Worm (Caenorhabditis elegans) whole organism, young adult: ENCODE measurements around the gene F53F4.12.

ENCODE experiments used
- B0035.1 ChIP-seq: sonication (generic microtip); optimal IDR thresholded peaks from 2 replicates; lab custom pipeline; 2016; ENCODE audit warnings: missing genetic modification characterization, mild to moderate bottlenecking, missing compliant biosample characterization, missing genotype, missing genetic modification reagents
- ZK185.1 ChIP-seq: sonication (generic microtip); optimal IDR thresholded peaks from 2 replicates; lab custom pipeline; 2016; ENCODE audit warnings: mild to moderate bottlenecking, missing genetic modification characterization, missing compliant biosample characterization; ENCODE audit not compliant: poor library complexity, severe bottlenecking
- ceh-79 ChIP-seq: sonication (generic microtip); optimal IDR thresholded peaks from 2 replicates; lab custom pipeline; 2017; ENCODE audit warnings: mild to moderate bottlenecking, missing genetic modification characterization, missing compliant biosample characterization
- ceh-91 ChIP-seq: fragments of 200-800 bp; sonication (Bioruptor generic); IDR thresholded peaks from 2 replicates; pipeline ENCODE4 v1.3.6; 2022; ENCODE audit warnings: missing genetic modification reagents, missing genetic modification characterization, missing compliant biosample characterization
- dpl-1 ChIP-seq: fragments of 150-350 bp; optimal IDR thresholded peaks from 2 replicates; lab custom pipeline; 2014; ENCODE audit warnings: missing biosample characterization, missing genetic modification reagents, missing genetic modification characterization
- ekl-4 ChIP-seq: fragments of 200-800 bp; sonication (Bioruptor generic); IDR thresholded peaks from 2 replicates; pipeline ENCODE4 v1.3.6; 2022; ENCODE audit warnings: missing genetic modification reagents, missing genetic modification characterization, missing compliant biosample characterization
- lin-40 ChIP-seq: sonication (generic microtip); optimal IDR thresholded peaks from 2 replicates; lab custom pipeline; 2016; ENCODE audit warnings: missing genetic modification characterization, mild to moderate bottlenecking, missing compliant biosample characterization, missing genotype, missing genetic modification reagents
- mel-28 ChIP-seq: sonication (generic microtip); optimal IDR thresholded peaks from 2 replicates; lab custom pipeline; 2016; ENCODE audit warnings: borderline replicate concordance, mild to moderate bottlenecking, missing genetic modification characterization, missing compliant biosample characterization
- nhr-120 ChIP-seq: fragments of 200-800 bp; sonication (Bioruptor generic); IDR thresholded peaks from 2 replicates; pipeline ENCODE4 v1.3.6; 2022; ENCODE audit warnings: missing genetic modification characterization, missing compliant biosample characterization
- pbrm-1 ChIP-seq: fragments of 200-800 bp; sonication (Bioruptor generic); IDR thresholded peaks from 2 replicates; pipeline ENCODE4 v1.3.6; 2022; ENCODE audit warnings: missing genetic modification reagents, missing genetic modification characterization, missing compliant biosample characterization
- repo-1 ChIP-seq: sonication (generic microtip); optimal IDR thresholded peaks from 2 replicates; lab custom pipeline; 2017; ENCODE audit warnings: mild to moderate bottlenecking, missing genetic modification characterization, missing compliant biosample characterization
- sdz-38 ChIP-seq: sonication (generic microtip); optimal IDR thresholded peaks from 2 replicates; lab custom pipeline; 2016; ENCODE audit warnings: missing genotype, missing genetic modification characterization, missing compliant biosample characterization
- zim-3 ChIP-seq: sonication (generic microtip); optimal IDR thresholded peaks from 2 replicates; lab custom pipeline; 2017; ENCODE audit warnings: mild to moderate bottlenecking, missing genetic modification characterization, moderate library complexity, missing compliant biosample characterization

Gene F53F4.12

DNA sequence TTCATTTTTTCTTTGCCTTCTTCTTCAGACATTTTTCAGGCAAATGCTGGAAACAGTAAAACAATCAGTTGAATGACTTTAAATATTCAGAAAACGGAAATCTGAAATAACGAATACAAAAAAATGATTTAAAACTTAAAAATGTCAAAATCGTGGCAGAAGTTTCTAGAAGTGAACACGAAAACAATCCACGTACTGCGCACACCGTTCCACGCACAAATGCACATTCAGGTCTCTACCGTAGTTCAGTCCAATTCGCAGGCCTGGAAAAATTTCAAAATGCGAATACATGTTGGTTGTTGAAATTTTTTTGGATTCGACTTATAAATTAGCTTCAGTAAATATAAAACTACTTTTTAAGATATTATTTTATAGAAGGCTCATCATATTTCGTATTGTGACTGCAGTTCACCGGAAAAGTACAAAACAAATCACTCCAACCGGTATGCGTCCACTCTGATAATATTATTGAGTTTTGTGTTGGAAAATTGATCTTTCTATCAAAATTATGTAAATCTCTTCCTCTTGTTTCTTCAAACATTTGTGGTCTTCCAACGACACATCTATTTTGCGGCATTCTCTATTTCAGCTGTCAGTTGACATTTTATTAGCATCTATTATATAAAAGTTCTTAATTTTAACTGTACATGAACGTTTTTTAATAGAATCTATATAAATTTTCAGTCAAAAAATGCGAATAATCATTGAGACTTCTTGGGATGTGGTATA, 46.2 kb downstream of the F53F4.12 start, which contains the start of the genes mip-2 and F58G11.4 (continued):
- TF ChIP-seq ZK185.1 (tag; lab: Kevin White, UChicago) (no peak), repo-1 (tag; lab: Kevin White, UChicago) (no peak), ceh-91 (peak; percentile 81), sdz-38 (tag; lab: Kevin White, UChicago) (no peak), nhr-120 (GFP tag; lab: Robert Waterston, UW) (no peak), ceh-79 (tag; lab: Kevin White, UChicago) (no peak), B0035.1 (tag; lab: Kevin White, UChicago) (no peak), mel-28 (tag; lab: Kevin White, UChicago) (no peak), ekl-4 (GFP tag; lab: Robert Waterston, UW) (no peak), dpl-1 (GFP tag; lab: Kevin White, UChicago) (no peak), pbrm-1 (GFP tag; lab: Robert Waterston, UW) (peak; percentile 55; the same call in 1 of the 2 replicates), zim-3 (tag; lab: Kevin White, UChicago) (no peak), lin-40 (no peak)
- TF ChIP-seq, all 124 proteins: peak for 17
